Worm (Caenorhabditis elegans) whole organism, dauer: Measurements from ENCODE around the gene K07E12.2.

Source experiments
- unc-62 ChIP-seq: sonication (generic microtip); optimal IDR thresholded peaks from 2 replicates; lab custom pipeline; 2017; ENCODE audit warnings: missing biosample characterization, missing genetic modification reagents, missing genetic modification characterization

K07E12.2 gene

ce11 chrIII:6740072-6740471 lies 3.0 kb downstream of the K07E12.2 start:
- TF ChIP-seq unc-62, result no peak

- TF ChIP-seq unc-62, result no peak
These were observed 5.5 kb downstream of the K07E12.2 start for ce11 chrIII:6742597-6742996.

ce11 chrIII:6746008-6746407 lies 8.9 kb downstream of the K07E12.2 start, which contains the start of gene dig-1:
Gene dig-1 (plus strand): TSS chrIII:6746308.
- no peak for TF ChIP-seq unc-62

ce11 chrIII:6746668-6747067 lies 9.6 kb downstream of the K07E12.2 start:
- no peak for TF ChIP-seq unc-62

ce11 chrIII:6752612-6753011 lies 15.5 kb downstream of the K07E12.2 start:
- TF ChIP-seq unc-62, result no peak

- no peak for TF ChIP-seq unc-62
These were observed 19.7 kb downstream of the K07E12.2 start for ce11 chrIII:6756769-6757168.
